Fruit fly (Drosophila melanogaster) whole organism, embryonic: Measurements from ENCODE around the gene Neurl4.

ENCODE experiments used
- Blimp-1 ChIP-seq: fragments of 200-800 bp; sonication (Bioruptor generic); optimal IDR thresholded peaks from 3 replicates; lab custom pipeline; 2018; ENCODE audit warnings: missing biosample characterization, missing genetic modification characterization, mild to moderate bottlenecking, moderate library complexity, missing genetic modification reagents
- CG10366 ChIP-seq: fragments of 200-800 bp; sonication (Bioruptor generic); IDR thresholded peaks from 2 replicates; pipeline ENCODE4 v1.3.6; 2022; ENCODE audit warnings: missing biosample characterization, missing genetic modification characterization
- CG11247 ChIP-seq: fragments of 200-800 bp; sonication (Bioruptor generic); IDR thresholded peaks from 2 replicates; pipeline ENCODE4 v1.3.6; 2022; ENCODE audit warnings: missing biosample characterization, missing genetic modification characterization
- CG11456 ChIP-seq: fragments of 200-800 bp; sonication (Bioruptor generic); IDR thresholded peaks from 3 replicates; pipeline ENCODE4 v1.3.6; 2022; ENCODE audit warnings: missing biosample characterization, missing genetic modification characterization
- CG1832 ChIP-seq: fragments of 200-800 bp; sonication (Bioruptor generic); optimal IDR thresholded peaks from 2 replicates; lab custom pipeline; 2017; ENCODE audit warnings: missing biosample characterization, mild to moderate bottlenecking, missing genetic modification characterization, inconsistent platforms
- CG2116 ChIP-seq: fragments of 200-800 bp; sonication (Bioruptor generic); optimal IDR thresholded peaks from 3 replicates; lab custom pipeline; 2018; ENCODE audit warnings: missing biosample characterization, mild to moderate bottlenecking, missing genetic modification characterization
- CG2129 ChIP-seq: fragments of 200-800 bp; sonication (Bioruptor generic); IDR thresholded peaks from 2 replicates; pipeline ENCODE4 v1.3.6; 2022; ENCODE audit warnings: missing biosample characterization, missing genetic modification characterization; ENCODE audit not compliant: partially characterized antibody
- CG30403 ChIP-seq: fragments of 200-800 bp; sonication (Bioruptor generic); optimal IDR thresholded peaks from 3 replicates; lab custom pipeline; 2016; ENCODE audit warnings: missing biosample characterization, missing genetic modification characterization
- CG31388 ChIP-seq: fragments of 200-800 bp; sonication (Bioruptor generic); optimal IDR thresholded peaks from 2 replicates; lab custom pipeline; 2016; ENCODE audit warnings: missing biosample characterization, missing genetic modification characterization
- CG33213 ChIP-seq: fragments of 200-800 bp; sonication (Bioruptor generic); optimal IDR thresholded peaks from 3 replicates; lab custom pipeline; 2016; ENCODE audit warnings: missing biosample characterization, missing genetic modification characterization
- CG4424 ChIP-seq: fragments of 200-800 bp; sonication (Bioruptor generic); optimal IDR thresholded peaks from 3 replicates; lab custom pipeline; 2016; ENCODE audit warnings: missing biosample characterization, missing genetic modification characterization
- CG6654 ChIP-seq: fragments of 200-800 bp; sonication (Bioruptor generic); optimal IDR thresholded peaks from 2 replicates; lab custom pipeline; 2017; ENCODE audit warnings: missing biosample characterization, mild to moderate bottlenecking, missing genetic modification characterization
- CG7556 ChIP-seq: fragments of 200-800 bp; sonication (Bioruptor generic); optimal IDR thresholded peaks from 2 replicates; lab custom pipeline; 2017; ENCODE audit warnings: missing biosample characterization, mild to moderate bottlenecking, missing genetic modification characterization
- CHES-1-like ChIP-seq: fragments of 200-800 bp; sonication (Bioruptor generic); optimal IDR thresholded peaks from 2 replicates; lab custom pipeline; 2016; ENCODE audit warnings: missing biosample characterization, missing genetic modification characterization
- CTCF ChIP-seq: fragments of 200-800 bp; sonication (Bioruptor generic); optimal IDR thresholded peaks from 2 replicates; lab custom pipeline; 2017; ENCODE audit warnings: missing biosample characterization, mild to moderate bottlenecking, missing genetic modification characterization, moderate library complexity
- Dp ChIP-seq: fragments of 200-800 bp; sonication (Bioruptor generic); optimal IDR thresholded peaks from 2 replicates; lab custom pipeline; 2018; ENCODE audit warnings: missing biosample characterization, mild to moderate bottlenecking, missing genetic modification characterization, moderate library complexity
- Hmx ChIP-seq: fragments of 200-800 bp; sonication (Bioruptor generic); optimal IDR thresholded peaks from 2 replicates; lab custom pipeline; 2016; ENCODE audit warnings: missing biosample characterization, missing genetic modification characterization
- Hr78 ChIP-seq, 2 experiments: fragments of 200-800 bp in 1 of 2; fragments of >200 bp in 1 of 2; sonication (Bioruptor generic) in 1 of 2; optimal IDR thresholded peaks; 2 replicates each; lab custom pipeline; 2017 to 2019; ENCODE audit warnings: missing biosample characterization in 2 of 2, missing genetic modification characterization in 2 of 2, mild to moderate bottlenecking in 1 of 2, moderate library complexity in 1 of 2
- Kr ChIP-seq: fragments of 200-800 bp; sonication (Bioruptor generic); optimal IDR thresholded peaks from 2 replicates; lab custom pipeline; 2017; ENCODE audit warnings: missing biosample characterization, mild to moderate bottlenecking, missing genetic modification characterization
- NFAT ChIP-seq: fragments of 200-800 bp; sonication (Bioruptor generic); IDR thresholded peaks from 2 replicates; pipeline ENCODE4 v1.3.6; 2022; ENCODE audit warnings: missing biosample characterization, missing genetic modification characterization
- Stat92E ChIP-seq, 3 experiments: fragments of >200 bp in 2 of 3; fragments of 200-800 bp in 1 of 3; sonication (Bioruptor generic) in 1 of 3; optimal IDR thresholded peaks; 2 replicates each; lab custom pipeline; 2017 to 2019; ENCODE audit warnings: missing biosample characterization in 3 of 3, missing genetic modification characterization in 3 of 3, mild to moderate bottlenecking in 1 of 3, moderate library complexity in 1 of 3
- Trl ChIP-seq, 3 experiments: fragments of >200 bp in 2 of 3; fragments of 200-800 bp in 1 of 3; sonication (Bioruptor generic) in 1 of 3; optimal IDR thresholded peaks; 2 replicates in 1 of 3; 3 replicates in 2 of 3; lab custom pipeline; 2016 to 2017; ENCODE audit warnings: missing biosample characterization in 1 of 3, missing genetic modification characterization in 1 of 3
- ab ChIP-seq: fragments of 200-800 bp; sonication (Bioruptor generic); optimal IDR thresholded peaks from 2 replicates; lab custom pipeline; 2016; ENCODE audit warnings: missing biosample characterization, missing genetic modification characterization
- cas ChIP-seq: fragments of 200-800 bp; sonication (Bioruptor generic); IDR thresholded peaks from 2 replicates; pipeline ENCODE4 v1.3.6; 2022; ENCODE audit warnings: missing biosample characterization, missing genetic modification characterization
- crc ChIP-seq: fragments of 200-800 bp; sonication (Bioruptor generic); optimal IDR thresholded peaks from 2 replicates; lab custom pipeline; 2016; ENCODE audit warnings: missing biosample characterization, missing genetic modification characterization
- dmrt99B ChIP-seq: fragments of 200-800 bp; sonication (Bioruptor generic); optimal IDR thresholded peaks from 2 replicates; lab custom pipeline; 2018; ENCODE audit warnings: missing biosample characterization, mild to moderate bottlenecking, missing genetic modification characterization, moderate library complexity
- dysf ChIP-seq: fragments of 200-800 bp; sonication (Bioruptor generic); IDR thresholded peaks from 3 replicates; pipeline ENCODE4 v1.3.6; 2022; ENCODE audit warnings: missing biosample characterization, missing genetic modification characterization
- en ChIP-seq: fragments of 200-800 bp; sonication (Bioruptor generic); optimal IDR thresholded peaks from 2 replicates; lab custom pipeline; 2016; ENCODE audit warnings: missing biosample characterization, missing genetic modification characterization
- exex ChIP-seq: fragments of 200-800 bp; sonication (Bioruptor generic); optimal IDR thresholded peaks from 4 replicates; lab custom pipeline; 2018; ENCODE audit warnings: missing biosample characterization, mild to moderate bottlenecking, missing genetic modification characterization, moderate library complexity
- gce ChIP-seq: fragments of 200-800 bp; sonication (Bioruptor generic); IDR thresholded peaks from 3 replicates; pipeline ENCODE4 v1.3.6; 2022; ENCODE audit warnings: missing biosample characterization, missing genetic modification characterization
- hbn ChIP-seq: fragments of 200-800 bp; sonication (Bioruptor generic); IDR thresholded peaks from 2 replicates; pipeline ENCODE4 v1.3.6; 2022; ENCODE audit warnings: missing biosample characterization, missing genetic modification characterization; ENCODE audit not compliant: partially characterized antibody
- kay ChIP-seq: fragments of 200-800 bp; sonication (Bioruptor generic); optimal IDR thresholded peaks from 2 replicates; lab custom pipeline; 2016; ENCODE audit warnings: missing biosample characterization, missing genetic modification characterization
- kni ChIP-seq: fragments of 200-800 bp; sonication (Bioruptor generic); optimal IDR thresholded peaks from 3 replicates; lab custom pipeline; 2017; ENCODE audit warnings: mild to moderate bottlenecking, missing biosample characterization, missing genetic modification reagents, missing genetic modification characterization
- lmd ChIP-seq: fragments of 200-800 bp; sonication (Bioruptor generic); IDR thresholded peaks from 2 replicates; pipeline ENCODE4 v1.3.6; 2022; ENCODE audit warnings: missing biosample characterization, missing genetic modification characterization
- nau ChIP-seq: fragments of 200-800 bp; sonication (Bioruptor generic); optimal IDR thresholded peaks from 3 replicates; lab custom pipeline; 2017; ENCODE audit warnings: missing biosample characterization, mild to moderate bottlenecking, missing genetic modification characterization, missing genetic modification reagents
- nerfin-2 ChIP-seq: fragments of 200-800 bp; sonication (Bioruptor generic); IDR thresholded peaks from 2 replicates; pipeline ENCODE4 v1.3.6; 2022; ENCODE audit warnings: missing biosample characterization, missing genetic modification characterization; ENCODE audit not compliant: partially characterized antibody
- phol ChIP-seq: fragments of 200-800 bp; sonication (Bioruptor generic); optimal IDR thresholded peaks from 3 replicates; lab custom pipeline; 2018; ENCODE audit warnings: missing biosample characterization, mild to moderate bottlenecking, missing genetic modification characterization, moderate library complexity
- pum ChIP-seq: fragments of 200-800 bp; sonication (Bioruptor generic); optimal IDR thresholded peaks from 2 replicates; lab custom pipeline; 2016; ENCODE audit warnings: missing biosample characterization, missing genetic modification characterization
- repo ChIP-seq: fragments of 200-800 bp; sonication (Bioruptor generic); optimal IDR thresholded peaks from 2 replicates; lab custom pipeline; 2016; ENCODE audit warnings: missing biosample characterization, missing genetic modification characterization
- schlank ChIP-seq: fragments of 200-800 bp; sonication (Bioruptor generic); optimal IDR thresholded peaks from 2 replicates; lab custom pipeline; 2018; ENCODE audit warnings: missing biosample characterization, mild to moderate bottlenecking, missing genetic modification characterization
- sim ChIP-seq: fragments of 200-800 bp; sonication (Bioruptor generic); IDR thresholded peaks from 2 replicates; pipeline ENCODE4 v1.3.6; 2022; ENCODE audit warnings: missing biosample characterization, missing genetic modification characterization
- slbo ChIP-seq: fragments of 200-800 bp; sonication (Bioruptor generic); IDR thresholded peaks from 2 replicates; pipeline ENCODE4 v1.3.6; 2022; ENCODE audit warnings: missing biosample characterization, missing genetic modification characterization
- tin ChIP-seq: fragments of 200-800 bp; sonication (Bioruptor generic); optimal IDR thresholded peaks from 3 replicates; lab custom pipeline; 2016; ENCODE audit warnings: missing biosample characterization, missing genetic modification characterization
- tll ChIP-seq, 2 experiments: fragments of 200-800 bp in 1 of 2; fragments of >200 bp in 1 of 2; sonication (Bioruptor generic) in 1 of 2; optimal IDR thresholded peaks; 2 replicates each; lab custom pipeline; 2017 to 2019; ENCODE audit warnings: missing biosample characterization in 2 of 2, missing genetic modification characterization in 2 of 2, mild to moderate bottlenecking in 1 of 2, moderate library complexity in 1 of 2
- trem ChIP-seq: fragments of 200-800 bp; optimal IDR thresholded peaks from 3 replicates; lab custom pipeline; 2019; ENCODE audit warnings: missing biosample characterization, mild to moderate bottlenecking, missing genetic modification characterization, moderate library complexity
- zf30C ChIP-seq: fragments of 200-800 bp; sonication (Bioruptor generic); optimal IDR thresholded peaks from 3 replicates; lab custom pipeline; 2018; ENCODE audit warnings: missing biosample characterization, mild to moderate bottlenecking, missing genetic modification characterization

Neurl4 gene

DNA sequence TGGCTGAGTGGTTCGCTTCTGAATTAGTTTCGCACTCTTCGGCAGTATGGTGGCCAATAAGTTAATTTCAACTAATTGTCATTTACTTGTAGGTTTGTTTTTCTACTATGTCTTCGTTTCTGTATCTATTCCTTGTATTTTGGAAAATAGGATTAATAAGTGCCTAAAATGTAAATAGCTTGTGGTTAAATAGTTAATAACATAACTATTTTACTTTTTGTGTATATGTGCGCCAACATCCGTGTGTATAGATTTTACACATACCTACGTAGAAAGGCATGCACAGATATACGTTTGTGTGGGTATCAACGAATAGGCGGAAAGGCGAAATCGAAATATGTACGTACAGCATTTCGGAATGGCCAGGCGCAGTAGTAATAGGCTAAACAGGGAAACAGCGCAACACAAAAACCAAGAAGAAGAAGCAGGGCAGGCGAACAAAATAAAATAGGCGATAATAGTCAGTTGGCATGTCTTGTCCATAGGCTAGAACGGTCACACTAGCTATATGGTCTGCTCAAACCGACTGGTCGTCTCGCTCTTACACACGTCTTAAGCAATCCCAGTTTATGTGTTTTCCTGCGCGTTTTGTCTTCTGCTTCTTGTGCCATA is 47.1 kb downstream of the Neurl4 start (continued):
- TF ChIP-seq CG10366 (GFP tag; lab: Robert Waterston, UW) = no peak
- TF ChIP-seq dmrt99B (tag; lab: Kevin White, UChicago) = no peak
- peak; percentile 27; the same call in 1 of the 2 replicates for TF ChIP-seq slbo (GFP tag; lab: Robert Waterston, UW)
- TF ChIP-seq zf30C (GFP tag; lab: Kevin White, UChicago) = no peak
- TF ChIP-seq CG1832 = peak; percentile 62
- no peak for TF ChIP-seq gce (GFP tag; lab: Robert Waterston, UW)
- TF ChIP-seq CG2116 (GFP tag; lab: Kevin White, UChicago) = no peak
- TF ChIP-seq Stat92E (GFP tag; optimal IDR thresholded peaks at IDR 0.05; lab: Kevin White, UChicago) = no peak
- TF ChIP-seq NFAT (GFP tag; lab: Robert Waterston, UW) = no peak
- TF ChIP-seq Hmx (GFP tag; lab: Kevin White, UChicago) = no peak
- no peak for TF ChIP-seq tin (GFP tag; lab: Kevin White, UChicago)
- TF ChIP-seq Blimp-1 (GFP tag; lab: Kevin White, UChicago) = no peak
- no peak for TF ChIP-seq CG11247 (GFP tag; lab: Robert Waterston, UW)
- no peak for TF ChIP-seq CG11456 (GFP tag; lab: Robert Waterston, UW)
- TF ChIP-seq trem = peak; percentile 98
- TF ChIP-seq ab (GFP tag; lab: Kevin White, UChicago) = no peak
- TF ChIP-seq hbn (GFP tag; lab: Robert Waterston, UW) = no peak
- no peak for TF ChIP-seq pum (GFP tag; lab: Kevin White, UChicago)
- no peak for TF ChIP-seq sim (GFP tag; lab: Robert Waterston, UW)
- TF ChIP-seq schlank (tag; lab: Kevin White, UChicago) = no peak
- no peak for TF ChIP-seq CG33213 (GFP tag; lab: Kevin White, UChicago)
- peak; percentile 45 for TF ChIP-seq phol (tag; lab: Kevin White, UChicago)
- no peak for TF ChIP-seq CG30403
- TF ChIP-seq lmd (GFP tag; lab: Robert Waterston, UW) = no peak
- no peak for TF ChIP-seq CTCF
- no peak for TF ChIP-seq CG4424 (GFP tag; lab: Kevin White, UChicago)
- no peak for TF ChIP-seq kay (GFP tag; lab: Kevin White, UChicago)
- no peak for TF ChIP-seq Kr (GFP tag; lab: Kevin White, UChicago)
- TF ChIP-seq CHES-1-like (GFP tag; lab: Kevin White, UChicago) = peak; percentile 13
- TF ChIP-seq kni (GFP tag; lab: Kevin White, UChicago) = peak; percentile 12
- TF ChIP-seq Hr78 (GFP tag; optimal IDR thresholded peaks at IDR 0.05; lab: Kevin White, UChicago) = no peak
- no peak for TF ChIP-seq tll (GFP tag; optimal IDR thresholded peaks at IDR 0.05; lab: Kevin White, UChicago)
- TF ChIP-seq nerfin-2 = no peak
- peak; percentile 50 for TF ChIP-seq exex (tag; lab: Kevin White, UChicago)
- no peak for TF ChIP-seq repo
- TF ChIP-seq Dp (GFP tag; lab: Kevin White, UChicago) = no peak
- TF ChIP-seq crc (GFP tag; lab: Kevin White, UChicago) = no peak
- TF ChIP-seq en = no peak
- no peak for TF ChIP-seq CG6654 (GFP tag; lab: Kevin White, UChicago)
- TF ChIP-seq CG2129 (GFP tag; lab: Robert Waterston, UW) = no peak
- TF ChIP-seq Trl (optimal IDR thresholded peaks at IDR 0.05; lab: Kevin White, UChicago) = no peak
- no peak for TF ChIP-seq Trl (GFP tag; optimal IDR thresholded peaks at IDR 0.05; lab: Kevin White, UChicago)
- no peak for TF ChIP-seq CG7556 (GFP tag; lab: Kevin White, UChicago)
- no peak for TF ChIP-seq nau (GFP tag; lab: Kevin White, UChicago)
- TF ChIP-seq cas (GFP tag; lab: Robert Waterston, UW) = no peak
- no peak for TF ChIP-seq dysf
- no peak for TF ChIP-seq CG31388 (GFP tag; lab: Kevin White, UChicago)
